Worm (Caenorhabditis elegans) whole organism, young adult: ENCODE data around the gene Y45F10C.1.

Source experiments
- lin-26 ChIP-seq: fragments of 200-800 bp; sonication (Bioruptor generic); IDR thresholded peaks from 2 replicates; pipeline ENCODE4 v1.3.6; 2022; ENCODE audit warnings: missing genetic modification reagents, missing genetic modification characterization, missing compliant biosample characterization
- lin-54 ChIP-seq: fragments of 200-800 bp; sonication (Bioruptor generic); optimal IDR thresholded peaks from 2 replicates; lab custom pipeline; 2018; ENCODE audit warnings: mild to moderate bottlenecking, missing genetic modification characterization, missing compliant biosample characterization
- sea-2 ChIP-seq: fragments of 200-800 bp; sonication (Bioruptor generic); IDR thresholded peaks from 2 replicates; pipeline ENCODE4 v1.3.6; 2022; ENCODE audit warnings: missing genetic modification characterization, missing compliant biosample characterization
- unc-62 ChIP-seq: fragments of 150-350 bp; optimal IDR thresholded peaks from 2 replicates; lab custom pipeline; 2014; ENCODE audit warnings: missing biosample characterization, missing genetic modification reagents, missing genetic modification characterization

- TF ChIP-seq unc-62 (GFP tag; lab: Kevin White, UChicago) (no peak), lin-54 (no peak), sea-2 (GFP tag; lab: Robert Waterston, UW) (no peak), lin-26 (GFP tag; lab: Robert Waterston, UW) (no peak)
These were observed 39.3 kb upstream of the Y45F10C.1 start, which contains the start of gene T23G4.127 for ce11 chrIV:13698603-13699002.
